Worm (Caenorhabditis elegans): ENCODE measurements around the gene T19H12.2.

The T19H12.2 gene

ce11 chrV:4851138-4851537, 39.1 kb upstream of the T19H12.2 start, which contains the start of gene nex-4:
Gene nex-4 (plus strand): TSS chrV:4851438.
- TF ChIP-seq tbx-11 (GFP tag; IDR thresholded peaks at IDR 0.05) (no peak), F13C5.2 (tag; optimal IDR thresholded peaks at IDR 0.05) (no peak), ets-7 (tag; optimal IDR thresholded peaks at IDR 0.05) (no peak), hmbx-1 (tag; optimal IDR thresholded peaks at IDR 0.05) (no peak), ama-1 (optimal IDR thresholded peaks at IDR 0.05) (no peak), tbx-37 (GFP tag; conservative IDR thresholded peaks at IDR 0.05) (no peak), ceh-13 (GFP tag; optimal IDR thresholded peaks at IDR 0.05) (no peak), sea-1 (GFP tag; conservative IDR thresholded peaks at IDR 0.05) (no peak), scrt-1 (GFP tag; IDR thresholded peaks at IDR 0.05) (no peak), hmg-4 (GFP tag; optimal IDR thresholded peaks at IDR 0.05) (no peak), aly-1 (tag; optimal IDR thresholded peaks at IDR 0.05) (no peak), ceh-36 (tag; optimal IDR thresholded peaks at IDR 0.05) (no peak), tra-4 (tag; optimal IDR thresholded peaks at IDR 0.05) (no peak), pes-1 (GFP tag; IDR thresholded peaks at IDR 0.05) (no peak), hnd-1 (tag; optimal IDR thresholded peaks at IDR 0.05) (no peak), flt-1 (GFP tag; IDR thresholded peaks at IDR 0.05) (no peak), B0310.2 (tag; optimal IDR thresholded peaks at IDR 0.05) (no peak)

ce11 chrV:4851969-4852368, 38.3 kb upstream of the T19H12.2 start:
- TF ChIP-seq B0310.2 (tag; optimal IDR thresholded peaks at IDR 0.05), result no peak
- no peak for TF ChIP-seq F13C5.2 (tag; optimal IDR thresholded peaks at IDR 0.05)
- TF ChIP-seq flt-1 (GFP tag; IDR thresholded peaks at IDR 0.05), result no peak
- TF ChIP-seq hnd-1 (tag; optimal IDR thresholded peaks at IDR 0.05), result no peak
- no peak for TF ChIP-seq tbx-11 (GFP tag; IDR thresholded peaks at IDR 0.05)
- no peak for TF ChIP-seq ama-1 (optimal IDR thresholded peaks at IDR 0.05)
- TF ChIP-seq aly-1 (tag; optimal IDR thresholded peaks at IDR 0.05), result no peak
- TF ChIP-seq ets-7 (tag; optimal IDR thresholded peaks at IDR 0.05), result no peak
- TF ChIP-seq hmbx-1 (tag; optimal IDR thresholded peaks at IDR 0.05), result no peak
- TF ChIP-seq tra-4 (tag; optimal IDR thresholded peaks at IDR 0.05), result no peak
- no peak for TF ChIP-seq tbx-37 (GFP tag; conservative IDR thresholded peaks at IDR 0.05)
- no peak for TF ChIP-seq sea-1 (GFP tag; conservative IDR thresholded peaks at IDR 0.05)
- no peak for TF ChIP-seq pes-1 (GFP tag; IDR thresholded peaks at IDR 0.05)

DNA sequence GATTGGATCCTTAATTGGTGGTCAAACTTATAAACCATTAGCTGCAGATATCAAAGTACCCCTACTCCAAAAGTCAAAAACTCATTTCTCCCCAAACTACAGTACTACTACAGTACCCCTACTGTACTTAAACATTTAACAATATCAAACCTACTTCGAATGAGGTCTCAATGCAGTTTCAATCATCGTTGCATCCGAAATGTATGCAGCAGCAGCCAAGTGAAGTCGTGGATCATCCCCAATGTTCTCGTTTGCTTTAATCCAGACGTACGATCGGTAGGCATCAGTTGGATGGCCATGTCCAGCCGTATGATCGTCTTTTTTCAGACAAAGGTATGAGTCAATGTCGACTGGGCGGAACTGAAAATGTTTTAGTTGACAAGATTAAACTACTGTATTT, 32.7 kb upstream of the T19H12.2 start:
- TF ChIP-seq pes-1 (GFP tag; IDR thresholded peaks at IDR 0.05), result no peak
- TF ChIP-seq hmg-4 (GFP tag; optimal IDR thresholded peaks at IDR 0.05), result no peak
- TF ChIP-seq aly-1 (tag; optimal IDR thresholded peaks at IDR 0.05), result no peak
- TF ChIP-seq F13C5.2 (tag; optimal IDR thresholded peaks at IDR 0.05), result no peak
- no peak for TF ChIP-seq hnd-1 (tag; optimal IDR thresholded peaks at IDR 0.05)
- no peak for TF ChIP-seq tbx-37 (GFP tag; conservative IDR thresholded peaks at IDR 0.05)
- TF ChIP-seq ama-1 (optimal IDR thresholded peaks at IDR 0.05), result no peak
- no peak for TF ChIP-seq sea-1 (GFP tag; conservative IDR thresholded peaks at IDR 0.05)
- no peak for TF ChIP-seq ceh-36 (tag; optimal IDR thresholded peaks at IDR 0.05)
- TF ChIP-seq tra-4 (tag; optimal IDR thresholded peaks at IDR 0.05), result no peak

ce11 chrV:4860525-4860924, 29.7 kb upstream of the T19H12.2 start:
- TF ChIP-seq scrt-1 (GFP tag; IDR thresholded peaks at IDR 0.05) (no peak), ceh-36 (tag; optimal IDR thresholded peaks at IDR 0.05) (peak; percentile 1), F13C5.2 (tag; optimal IDR thresholded peaks at IDR 0.05) (peak; percentile 41)

- TF ChIP-seq pes-1 (GFP tag; IDR thresholded peaks at IDR 0.05) (no peak), hnd-1 (tag; optimal IDR thresholded peaks at IDR 0.05) (no peak), F13C5.2 (tag; optimal IDR thresholded peaks at IDR 0.05) (no peak), tra-4 (tag; optimal IDR thresholded peaks at IDR 0.05) (no peak), tbx-11 (GFP tag; IDR thresholded peaks at IDR 0.05) (no peak), sea-1 (GFP tag; conservative IDR thresholded peaks at IDR 0.05) (no peak), flt-1 (GFP tag; IDR thresholded peaks at IDR 0.05) (no peak), B0310.2 (tag; optimal IDR thresholded peaks at IDR 0.05) (no peak), ceh-36 (tag; optimal IDR thresholded peaks at IDR 0.05) (no peak), hmg-4 (GFP tag; optimal IDR thresholded peaks at IDR 0.05) (no peak), tbx-37 (GFP tag; conservative IDR thresholded peaks at IDR 0.05) (no peak), ets-7 (tag; optimal IDR thresholded peaks at IDR 0.05) (no peak), scrt-1 (GFP tag; IDR thresholded peaks at IDR 0.05) (no peak), hmbx-1 (tag; optimal IDR thresholded peaks at IDR 0.05) (no peak), ceh-13 (GFP tag; optimal IDR thresholded peaks at IDR 0.05) (no peak), ama-1 (optimal IDR thresholded peaks at IDR 0.05) (no peak), aly-1 (tag; optimal IDR thresholded peaks at IDR 0.05) (no peak)
Measured at ce11 chrV:4862737-4863136, 27.5 kb upstream of the T19H12.2 start, which contains the start of gene C37H5.13. Gene C37H5.13 (minus strand): TSS chrV:4862965.

DNA sequence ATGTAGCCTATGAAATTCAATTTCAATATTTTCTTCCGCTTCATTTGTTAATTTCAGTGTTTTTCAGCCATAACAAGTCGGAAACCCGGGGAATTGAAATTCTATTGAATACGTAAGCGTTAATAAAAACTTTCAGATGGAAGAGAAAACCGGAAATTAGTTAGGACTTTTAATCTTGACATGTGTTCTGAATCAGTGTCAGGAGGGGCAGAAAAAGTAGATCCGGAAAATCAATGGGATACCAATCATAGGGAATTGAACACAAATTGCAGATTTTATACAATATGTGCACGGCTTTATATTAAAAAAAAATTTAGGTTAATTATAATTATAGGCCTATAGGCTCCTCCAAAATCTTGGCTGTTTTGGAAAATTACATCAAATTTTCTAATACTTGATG, 25.9 kb upstream of the T19H12.2 start:
- no peak for TF ChIP-seq scrt-1 (GFP tag; IDR thresholded peaks at IDR 0.05)

DNA sequence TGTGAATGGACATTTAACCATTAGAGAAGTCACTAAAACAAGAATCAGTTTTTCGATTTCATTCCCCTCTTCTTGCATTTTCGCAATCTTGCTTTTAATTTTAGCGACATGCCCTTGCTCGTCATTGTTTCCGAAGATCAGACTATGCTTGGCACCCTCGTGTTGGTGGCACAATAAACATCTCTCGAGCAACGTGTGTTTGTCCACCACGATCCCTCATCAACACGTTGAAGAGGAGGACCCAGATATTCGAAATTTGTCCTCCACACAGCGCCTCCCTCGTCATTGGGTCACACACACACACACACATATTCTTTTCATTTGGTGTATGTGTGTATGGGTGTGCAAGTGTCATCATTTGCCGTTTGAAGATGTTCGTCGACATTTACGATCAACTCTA, 24.9 kb upstream of the T19H12.2 start, which contains the start of gene srd-32:
Gene srd-32, plus strand, starts transcription at position 301 of the 400 bp plus-strand sequence.
- TF ChIP-seq tra-4 (tag; optimal IDR thresholded peaks at IDR 0.05), result no peak
- TF ChIP-seq aly-1 (tag; optimal IDR thresholded peaks at IDR 0.05), result no peak
- no peak for TF ChIP-seq ceh-36 (tag; optimal IDR thresholded peaks at IDR 0.05)
- TF ChIP-seq scrt-1 (GFP tag; IDR thresholded peaks at IDR 0.05), result no peak
- no peak for TF ChIP-seq hnd-1 (tag; optimal IDR thresholded peaks at IDR 0.05)
- TF ChIP-seq hmbx-1 (tag; optimal IDR thresholded peaks at IDR 0.05), result no peak
- TF ChIP-seq F13C5.2 (tag; optimal IDR thresholded peaks at IDR 0.05), result no peak

- TF ChIP-seq tbx-11 (GFP tag; IDR thresholded peaks at IDR 0.05) (no peak), hmbx-1 (tag; optimal IDR thresholded peaks at IDR 0.05) (no peak), hnd-1 (tag; optimal IDR thresholded peaks at IDR 0.05) (no peak), pes-1 (GFP tag; IDR thresholded peaks at IDR 0.05) (no peak), hmg-4 (GFP tag; optimal IDR thresholded peaks at IDR 0.05) (no peak), tra-4 (tag; optimal IDR thresholded peaks at IDR 0.05) (no peak), ceh-13 (GFP tag; optimal IDR thresholded peaks at IDR 0.05) (no peak), ama-1 (optimal IDR thresholded peaks at IDR 0.05) (no peak)
Measured at ce11 chrV:4867535-4867934, 22.7 kb upstream of the T19H12.2 start.
